Worm (Caenorhabditis elegans) whole organism, midembryonic: Measurements from ENCODE around the gene F18A11.2.

Experiments
- T22C8.4 ChIP-seq: fragments of 200-800 bp; sonication (Bioruptor generic); IDR thresholded peaks from 2 replicates; pipeline ENCODE4 v1.3.6; 2022; ENCODE audit warnings: missing genetic modification characterization, missing compliant biosample characterization
- flt-1 ChIP-seq: fragments of 200-800 bp; sonication (Bioruptor generic); IDR thresholded peaks from 2 replicates; pipeline ENCODE4 v1.3.6; 2022; ENCODE audit warnings: missing genetic modification characterization, missing compliant biosample characterization
- ref-1 ChIP-seq: fragments of 200-800 bp; sonication (Bioruptor generic); conservative IDR thresholded peaks from 2 replicates; pipeline ENCODE4 v1.3.6; 2022; ENCODE audit warnings: missing genetic modification reagents, missing genetic modification characterization, missing compliant biosample characterization

DNA sequence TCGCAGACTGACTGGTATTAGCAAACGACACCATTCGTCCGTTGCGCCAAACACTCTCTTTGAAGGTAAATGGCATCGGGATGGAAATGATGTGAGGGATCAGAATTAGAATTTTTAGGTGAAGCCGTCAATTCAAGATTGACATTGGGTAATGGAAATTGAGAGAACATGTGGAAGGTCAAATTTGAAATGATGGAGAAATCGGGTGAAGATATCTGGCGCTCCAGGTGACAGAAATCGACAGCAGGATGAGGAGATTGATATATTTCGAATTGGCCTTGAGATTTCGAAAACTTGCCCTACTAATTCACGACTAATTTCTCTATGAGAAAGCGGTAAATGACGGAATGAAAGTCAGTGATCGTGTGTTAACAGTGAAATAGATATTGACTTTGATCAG is 8.9 kb upstream of the F18A11.2 start:
- TF ChIP-seq flt-1 (GFP tag; lab: Robert Waterston, UW) (no peak), ref-1 (GFP tag; lab: Robert Waterston, UW) (no peak), T22C8.4 (GFP tag; lab: Robert Waterston, UW) (no peak)
